Worm (Caenorhabditis elegans) whole organism, L2 larva: ENCODE data around the gene clec-83.

ENCODE experiments used
- R02D3.7 ChIP-seq: fragments of 150-350 bp; optimal IDR thresholded peaks from 2 replicates; lab custom pipeline; 2014; ENCODE audit warnings: missing biosample characterization, missing genetic modification characterization
- ceh-16 ChIP-seq: fragments of 150-350 bp; optimal IDR thresholded peaks from 2 replicates; lab custom pipeline; 2014; ENCODE audit warnings: missing biosample characterization, missing genetic modification characterization
- egl-27 ChIP-seq: sonication (generic microtip); optimal IDR thresholded peaks from 3 replicates; lab custom pipeline; 2017; ENCODE audit warnings: missing biosample characterization, missing genetic modification reagents, missing genetic modification characterization
- elt-3 ChIP-seq: sonication (generic microtip); optimal IDR thresholded peaks from 2 replicates; lab custom pipeline; 2017; ENCODE audit warnings: missing biosample characterization, missing genetic modification characterization
- mdl-1 ChIP-seq, 2 experiments: fragments of 150-350 bp in 1 of 2; sonication (generic microtip) in 1 of 2; optimal IDR thresholded peaks; 2 replicates each; lab custom pipeline; 2017; ENCODE audit warnings: missing biosample characterization in 2 of 2, missing genetic modification characterization in 2 of 2
- nhr-11 ChIP-seq: fragments of 150-350 bp; optimal IDR thresholded peaks from 2 replicates; lab custom pipeline; 2014; ENCODE audit warnings: missing biosample characterization, missing genetic modification characterization
- nhr-237 ChIP-seq: fragments of 150-350 bp; optimal IDR thresholded peaks from 2 replicates; lab custom pipeline; 2014; ENCODE audit warnings: missing biosample characterization, missing genetic modification characterization
- unc-62 ChIP-seq: fragments of 150-350 bp; optimal IDR thresholded peaks from 2 replicates; lab custom pipeline; 2014; ENCODE audit warnings: missing biosample characterization, missing genetic modification reagents, missing genetic modification characterization

ce11 chrIV:2809208-2809607, 32.1 kb downstream of the clec-83 start, which contains the start of gene Y54G2A.76:
- TF ChIP-seq egl-27 (tag; lab: Kevin White, UChicago) (no peak), ceh-16 (no peak), R02D3.7 (tag; lab: Kevin White, UChicago) (no peak), mdl-1 (tag; optimal IDR thresholded peaks at IDR 0.05; lab: Kevin White, UChicago) (no peak), nhr-11 (no peak), unc-62 (GFP tag; lab: Kevin White, UChicago) (no peak), nhr-237 (tag; lab: Kevin White, UChicago) (no peak), elt-3 (tag; lab: Kevin White, UChicago) (no peak)
